Fruit fly (Drosophila melanogaster): ENCODE data around the gene MED31.

MED31 gene

dm6 chr3R:4649126-4649811 lies 7.5 kb downstream of the MED31 start, which contains the start of gene Karybeta3 (continued):
- TF ChIP-seq MTF-1 (GFP tag; optimal IDR thresholded peaks at IDR 0.05; ENCODE audit: borderline replicate concordance) = peak; percentile 12
- TF ChIP-seq ash1 (GFP tag; optimal IDR thresholded peaks at IDR 0.05) = no peak
- TF ChIP-seq slou (GFP tag; optimal IDR thresholded peaks at IDR 0.05) = peak; percentile 10
- TF ChIP-seq CG11696 (GFP tag; IDR thresholded peaks at IDR 0.05) = 0 out of 2 replicates have a peak, but pooled peaks have one; percentile 16
- peak; percentile 84 for TF ChIP-seq dm (GFP tag; optimal IDR thresholded peaks at IDR 0.05)
- TF ChIP-seq dan (GFP tag; IDR thresholded peaks at IDR 0.05) = no peak
- TF ChIP-seq CG2875 (GFP tag; optimal IDR thresholded peaks at IDR 0.05) = peak; percentile 14
- TF ChIP-seq Six4 (GFP tag; optimal IDR thresholded peaks at IDR 0.05) = peak; percentile 43
- TF ChIP-seq CG11085 (GFP tag; IDR thresholded peaks at IDR 0.05) = peak; percentile 52; the same call in 1 of the 2 replicates
- TF ChIP-seq kah (GFP tag; optimal IDR thresholded peaks at IDR 0.05) = no peak
- 0 out of 2 replicates have a peak, but pooled peaks have one; percentile 27 for TF ChIP-seq crol (GFP tag; IDR thresholded peaks at IDR 0.05)
- peak; percentile 61 for TF ChIP-seq en (GFP tag; optimal IDR thresholded peaks at IDR 0.05)
- peak; percentile 80 for TF ChIP-seq CG11456 (GFP tag; IDR thresholded peaks at IDR 0.05)
- TF ChIP-seq dmrt99B (tag; optimal IDR thresholded peaks at IDR 0.05) = no peak
- TF ChIP-seq cato (GFP tag; optimal IDR thresholded peaks at IDR 0.05; ENCODE audit: borderline replicate concordance) = peak; percentile 28
- TF ChIP-seq CG9876 (GFP tag; optimal IDR thresholded peaks at IDR 0.05) = peak; percentile 60
- peak; percentile 70 for TF ChIP-seq repo (GFP tag; optimal IDR thresholded peaks at IDR 0.05)
- peak; percentile 61; the same call in 2 of the 3 replicates for TF ChIP-seq sr (GFP tag; IDR thresholded peaks at IDR 0.05)
- no peak for TF ChIP-seq run (tag; optimal IDR thresholded peaks at IDR 0.05)
- peak; percentile 63 for TF ChIP-seq CG18476 (GFP tag; optimal IDR thresholded peaks at IDR 0.05)
- peak; percentile 46; the same call in 1 of the 2 replicates for TF ChIP-seq CG31441 (GFP tag; IDR thresholded peaks at IDR 0.05)
- peak; percentile 58; the same call in 1 of the 4 replicates for TF ChIP-seq chinmo (GFP tag; IDR thresholded peaks at IDR 0.05; ENCODE audit: partially characterized antibody)
- TF ChIP-seq MESR4 (GFP tag; optimal IDR thresholded peaks at IDR 0.05) = peak; percentile 78
- TF ChIP-seq CG9609 (GFP tag; optimal IDR thresholded peaks at IDR 0.05) = peak; percentile 81
- no peak for TF ChIP-seq psq (GFP tag; optimal IDR thresholded peaks at IDR 0.05)
- TF ChIP-seq CG34376 (GFP tag; optimal IDR thresholded peaks at IDR 0.05) = peak; percentile 81
- TF ChIP-seq CG15514 (GFP tag; optimal IDR thresholded peaks at IDR 0.05) = peak; percentile 93
- TF ChIP-seq so (GFP tag; IDR thresholded peaks at IDR 0.05) = no peak; the same call in 1 of the 3 replicates
- TF ChIP-seq Hand (GFP tag; optimal IDR thresholded peaks at IDR 0.05) = no peak
- no peak for TF ChIP-seq Tbp (GFP tag; optimal IDR thresholded peaks at IDR 0.05)
- peak; percentile 69 for TF ChIP-seq nau (GFP tag; optimal IDR thresholded peaks at IDR 0.05)
- TF ChIP-seq onecut (GFP tag; IDR thresholded peaks at IDR 0.05) = 0 out of 2 replicates have a peak, but pooled peaks have one; percentile 22
- peak; percentile 77 for TF ChIP-seq NFAT (GFP tag; IDR thresholded peaks at IDR 0.05)
- TF ChIP-seq Ssrp (tag; optimal IDR thresholded peaks at IDR 0.05) = peak; percentile 47
- peak; percentile 90 for TF ChIP-seq Antp (GFP tag; optimal IDR thresholded peaks at IDR 0.05)
- TF ChIP-seq nerfin-1 (tag; optimal IDR thresholded peaks at IDR 0.05) = peak; percentile 41
- TF ChIP-seq CG12071 (GFP tag; optimal IDR thresholded peaks at IDR 0.05) = no peak
- TF ChIP-seq dimm (GFP tag; IDR thresholded peaks at IDR 0.05) = no peak
- no peak for TF ChIP-seq abd-A (tag; optimal IDR thresholded peaks at IDR 0.05)
- peak; percentile 60 for TF ChIP-seq CG17385 (GFP tag; optimal IDR thresholded peaks at IDR 0.05)
- peak; percentile 98 for TF ChIP-seq Med (GFP tag)
- peak; percentile 83 for TF ChIP-seq CG1792 (GFP tag; optimal IDR thresholded peaks at IDR 0.05)
- no peak for TF ChIP-seq Blimp-1 (GFP tag; optimal IDR thresholded peaks at IDR 0.05)
- TF ChIP-seq CG7357 (GFP tag; IDR thresholded peaks at IDR 0.05) = peak; percentile 61; the same call in 2 of the 3 replicates
- TF ChIP-seq Hr51 (GFP tag; optimal IDR thresholded peaks at IDR 0.05) = peak in 1 of 2 experiments; percentile 52
- peak; percentile 70 to 81 for TF ChIP-seq Pdp1 (GFP tag; optimal IDR thresholded peaks at IDR 0.05)
- peak; percentile 82 for TF ChIP-seq Hmr (GFP tag; optimal IDR thresholded peaks at IDR 0.05)
- peak in 1 of 2 experiments; percentile 55 for TF ChIP-seq crp (GFP tag; optimal IDR thresholded peaks at IDR 0.05)
